Fruit fly (Drosophila melanogaster) whole organism, adult: ENCODE results near the gene CG4593.

Experiments
- CG11617 ChIP-seq: fragments of 200-800 bp; sonication (Bioruptor generic); optimal IDR thresholded peaks from 2 replicates; lab custom pipeline; 2017; ENCODE audit warnings: mild to moderate bottlenecking, missing biosample characterization, missing genetic modification reagents, missing genetic modification characterization
- CG33017 ChIP-seq: fragments of 200-800 bp; sonication (Bioruptor generic); optimal IDR thresholded peaks from 2 replicates; lab custom pipeline; 2018; ENCODE audit warnings: missing biosample characterization, mild to moderate bottlenecking, missing genetic modification characterization, moderate library complexity
- CG5204 ChIP-seq: fragments of 200-800 bp; sonication (Bioruptor generic); optimal IDR thresholded peaks from 2 replicates; lab custom pipeline; 2016; ENCODE audit warnings: missing biosample characterization, missing genetic modification characterization
- Crg-1 ChIP-seq: fragments of 200-800 bp; sonication (Bioruptor generic); optimal IDR thresholded peaks from 2 replicates; lab custom pipeline; 2016; ENCODE audit warnings: missing biosample characterization, missing genetic modification characterization
- Hr96 ChIP-seq: fragments of 200-800 bp; sonication (Bioruptor generic); optimal IDR thresholded peaks from 2 replicates; lab custom pipeline; 2016; ENCODE audit warnings: missing biosample characterization, missing genetic modification characterization
- Mnt ChIP-seq: fragments of 200-800 bp; sonication (Bioruptor generic); optimal IDR thresholded peaks from 2 replicates; lab custom pipeline; 2016; ENCODE audit warnings: missing biosample characterization, mild to moderate bottlenecking, missing genetic modification characterization
- bab1 ChIP-seq: fragments of 200-800 bp; sonication (Bioruptor generic); optimal IDR thresholded peaks from 3 replicates; lab custom pipeline; 2019; ENCODE audit warnings: missing biosample characterization, mild to moderate bottlenecking, missing genetic modification characterization, moderate library complexity
- cnc ChIP-seq, 2 experiments: fragments of >200 bp; optimal IDR thresholded peaks; 2 replicates each; lab custom pipeline; 2017
- ovo ChIP-seq: fragments of 200-800 bp; sonication (Bioruptor generic); optimal IDR thresholded peaks from 2 replicates; lab custom pipeline; 2016; ENCODE audit warnings: missing biosample characterization, missing genetic modification characterization
- pad ChIP-seq: fragments of 200-800 bp; sonication (Bioruptor generic); optimal IDR thresholded peaks from 3 replicates; lab custom pipeline; 2017; ENCODE audit warnings: missing biosample characterization, missing genetic modification characterization, mild to moderate bottlenecking, moderate library complexity, missing genetic modification reagents
- tj ChIP-seq: fragments of 200-800 bp; sonication (Bioruptor generic); optimal IDR thresholded peaks from 3 replicates; lab custom pipeline; 2017; ENCODE audit warnings: missing biosample characterization, mild to moderate bottlenecking, missing genetic modification characterization, moderate library complexity

DNA sequence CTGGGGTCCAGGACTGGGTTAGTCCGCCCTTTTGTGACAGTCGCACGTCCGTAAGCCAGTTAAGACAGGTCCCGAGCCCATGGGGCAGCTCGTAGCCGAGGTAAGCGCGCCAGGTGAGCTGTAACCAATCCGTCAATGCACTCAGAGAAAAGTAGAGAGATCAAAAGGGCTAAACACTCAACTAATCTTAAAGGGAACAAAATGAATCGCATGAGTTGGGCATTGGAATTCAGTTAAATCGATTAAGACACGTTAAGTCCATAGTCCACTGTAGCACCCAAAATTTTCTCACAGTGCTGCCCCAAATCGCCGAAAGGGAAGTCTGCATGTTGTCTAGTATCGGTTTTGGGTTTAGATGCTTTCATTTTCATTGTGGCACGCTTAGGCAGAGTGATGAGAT is 49.9 kb downstream of the CG4593 start:
- TF ChIP-seq cnc (optimal IDR thresholded peaks at IDR 0.05; lab: Kevin White, UChicago) (no peak), CG33017 (tag; lab: Kevin White, UChicago) (no peak), pad (GFP tag; lab: Kevin White, UChicago) (no peak), Hr96 (no peak), ovo (GFP tag; lab: Kevin White, UChicago) (no peak), bab1 (no peak), CG5204 (GFP tag; lab: Kevin White, UChicago) (no peak), tj (GFP tag; lab: Kevin White, UChicago) (no peak), Mnt (GFP tag; lab: Kevin White, UChicago) (no peak), CG11617 (GFP tag; lab: Kevin White, UChicago) (no peak), Crg-1 (GFP tag; lab: Kevin White, UChicago) (no peak)
